Fruit fly (Drosophila melanogaster) whole organism, prepupa: ENCODE results near the gene CG13917.

ENCODE experiments used
- Blimp-1 ChIP-seq: fragments of 200-800 bp; sonication (Bioruptor generic); optimal IDR thresholded peaks from 3 replicates; lab custom pipeline; 2017; ENCODE audit warnings: missing biosample characterization, missing genetic modification characterization, mild to moderate bottlenecking, moderate library complexity, missing genetic modification reagents
- CG10631 ChIP-seq: fragments of 200-800 bp; sonication (Bioruptor generic); optimal IDR thresholded peaks from 2 replicates; lab custom pipeline; 2016; ENCODE audit warnings: missing biosample characterization, missing genetic modification characterization
- CG10669 ChIP-seq: fragments of 200-800 bp; sonication (Bioruptor generic); optimal IDR thresholded peaks from 3 replicates; lab custom pipeline; 2018; ENCODE audit warnings: missing biosample characterization, mild to moderate bottlenecking, missing genetic modification characterization, moderate library complexity
- CG4318 ChIP-seq: fragments of 200-800 bp; sonication (Bioruptor generic); optimal IDR thresholded peaks from 3 replicates; lab custom pipeline; 2017; ENCODE audit warnings: missing biosample characterization, mild to moderate bottlenecking, missing genetic modification characterization
- CG6276 ChIP-seq: fragments of 200-800 bp; sonication (Bioruptor generic); optimal IDR thresholded peaks from 2 replicates; lab custom pipeline; 2017; ENCODE audit warnings: missing biosample characterization, mild to moderate bottlenecking, missing genetic modification characterization
- CG6792 ChIP-seq: fragments of 200-800 bp; sonication (Bioruptor generic); optimal IDR thresholded peaks from 3 replicates; lab custom pipeline; 2016; ENCODE audit warnings: missing biosample characterization, missing genetic modification characterization
- CG9139 ChIP-seq: fragments of 200-800 bp; sonication (Bioruptor generic); optimal IDR thresholded peaks from 3 replicates; lab custom pipeline; 2017; ENCODE audit warnings: missing biosample characterization, mild to moderate bottlenecking, missing genetic modification characterization
- Hr39 ChIP-seq: fragments of 200-800 bp; sonication (Bioruptor generic); optimal IDR thresholded peaks from 2 replicates; lab custom pipeline; 2016; ENCODE audit warnings: missing biosample characterization, missing genetic modification characterization
- Sox102F ChIP-seq: fragments of 200-800 bp; sonication (Bioruptor generic); optimal IDR thresholded peaks from 2 replicates; lab custom pipeline; 2016; ENCODE audit warnings: missing biosample characterization, mild to moderate bottlenecking, missing genetic modification characterization
- achi ChIP-seq: fragments of 200-800 bp; sonication (Bioruptor generic); optimal IDR thresholded peaks from 3 replicates; lab custom pipeline; 2016; ENCODE audit warnings: missing biosample characterization, missing genetic modification characterization
- lz ChIP-seq: fragments of 200-800 bp; sonication (Bioruptor generic); optimal IDR thresholded peaks from 3 replicates; lab custom pipeline; 2016; ENCODE audit warnings: missing biosample characterization, missing genetic modification characterization
- vri ChIP-seq: fragments of 200-800 bp; sonication (Bioruptor generic); optimal IDR thresholded peaks from 3 replicates; lab custom pipeline; 2016; ENCODE audit warnings: missing biosample characterization, mild to moderate bottlenecking, missing genetic modification characterization

DNA sequence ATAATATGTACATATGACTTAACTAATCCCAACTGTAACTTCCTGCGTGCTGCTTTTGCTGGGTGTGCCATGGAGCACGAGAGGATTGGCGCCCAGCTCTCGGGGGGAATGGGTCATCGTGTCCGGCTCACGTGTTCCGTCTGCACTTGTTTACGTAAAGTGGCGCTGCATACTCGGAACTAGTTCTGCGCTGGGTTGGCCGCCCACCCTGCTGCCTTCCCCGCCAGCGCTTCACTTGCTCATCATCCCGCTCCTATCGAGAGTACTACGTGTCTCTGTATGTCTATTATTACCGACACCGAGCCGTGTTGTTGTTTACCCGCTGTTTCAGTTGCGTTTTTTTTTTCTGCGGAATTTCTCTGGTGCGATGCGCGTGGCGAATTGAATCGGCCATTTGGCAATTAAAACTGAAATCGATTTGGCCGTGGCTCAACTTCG lies 26.8 kb upstream of the CG13917 start:
- TF ChIP-seq CG6276 (GFP tag; lab: Kevin White, UChicago), result no peak
- no peak for TF ChIP-seq CG10631 (GFP tag; lab: Kevin White, UChicago)
- TF ChIP-seq CG6792 (GFP tag; lab: Kevin White, UChicago), result no peak
- no peak for TF ChIP-seq Blimp-1 (GFP tag; lab: Kevin White, UChicago)
- TF ChIP-seq vri (GFP tag; lab: Kevin White, UChicago), result no peak
- TF ChIP-seq Sox102F (GFP tag; lab: Kevin White, UChicago), result no peak
- TF ChIP-seq CG10669 (GFP tag; lab: Kevin White, UChicago), result no peak
- no peak for TF ChIP-seq Hr39 (GFP tag; lab: Kevin White, UChicago)
- TF ChIP-seq CG4318 (GFP tag; lab: Kevin White, UChicago), result no peak
- TF ChIP-seq lz, result no peak
- no peak for TF ChIP-seq CG9139
- TF ChIP-seq achi (GFP tag; lab: Kevin White, UChicago), result no peak
